Worm (Caenorhabditis elegans): ENCODE results near the gene sid-1.

DNA sequence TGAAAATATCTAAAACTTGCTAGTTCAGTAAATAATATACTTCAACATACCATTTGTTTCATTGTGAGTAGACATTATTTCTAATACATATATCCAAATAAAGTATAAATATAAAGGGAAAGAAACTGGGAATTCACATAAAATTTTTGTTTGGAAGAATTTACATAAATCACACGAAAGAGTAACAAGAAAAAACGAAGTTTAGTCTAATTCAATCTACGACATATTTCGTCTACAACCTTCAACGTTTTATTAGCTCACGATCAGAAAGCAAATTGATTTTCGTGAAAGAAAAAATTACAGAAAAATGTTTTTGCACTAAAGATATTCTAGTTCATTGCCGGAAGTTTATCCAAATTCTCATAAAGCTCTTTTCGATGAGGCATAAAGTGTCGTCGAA, 22.7 kb upstream of the sid-1 start, which contains the start of gene C04F5.2:
- TF ChIP-seq ceh-9 (tag; optimal IDR thresholded peaks at IDR 0.05) (no peak), unc-3 (GFP tag; conservative IDR thresholded peaks at IDR 0.05) (no peak), unc-3 (tag; optimal IDR thresholded peaks at IDR 0.05) (no peak), madf-2 (tag; optimal IDR thresholded peaks at IDR 0.05) (no peak), ceh-22 (tag; optimal IDR thresholded peaks at IDR 0.05) (no peak), ama-1 (optimal IDR thresholded peaks at IDR 0.05) (no peak), pha-4 (tag; optimal IDR thresholded peaks at IDR 0.05) (no peak), dve-1 (tag; optimal IDR thresholded peaks at IDR 0.05) (no peak), pha-2 (tag; optimal IDR thresholded peaks at IDR 0.05) (no peak), pax-1 (tag; optimal IDR thresholded peaks at IDR 0.05) (no peak)

All from whole organism, late embryonic.